Worm (Caenorhabditis elegans): ENCODE data around the gene C07A12.7.

- TF ChIP-seq nhr-21 (tag; optimal IDR thresholded peaks at IDR 0.05), result no peak
- TF ChIP-seq unc-39 (tag; optimal IDR thresholded peaks at IDR 0.05), result no peak
- TF ChIP-seq nhr-77 (tag; optimal IDR thresholded peaks at IDR 0.05), result no peak
- TF ChIP-seq nhr-10 (tag; optimal IDR thresholded peaks at IDR 0.05), result no peak
- TF ChIP-seq nhr-6 (tag; optimal IDR thresholded peaks at IDR 0.05), result no peak
- no peak for TF ChIP-seq ama-1 (optimal IDR thresholded peaks at IDR 0.05)
- TF ChIP-seq snpc-4 (tag; optimal IDR thresholded peaks at IDR 0.05), result no peak
- TF ChIP-seq nhr-237 (tag; optimal IDR thresholded peaks at IDR 0.05), result no peak
- no peak for TF ChIP-seq unc-62 (GFP tag; optimal IDR thresholded peaks at IDR 0.05)
- no peak for TF ChIP-seq Y55F3AM.14 (GFP tag; optimal IDR thresholded peaks at IDR 0.05)
- TF ChIP-seq ztf-11 (tag; optimal IDR thresholded peaks at IDR 0.05), result no peak
- no peak for TF ChIP-seq ztf-4 (tag; optimal IDR thresholded peaks at IDR 0.05)
Observed at ce11 chrX:4564717-4565316, 42.9 kb upstream of the C07A12.7 start, which contains the start of gene amt-4.

Measured in whole organism, L2 larva.